Fruit fly (Drosophila melanogaster): ENCODE measurements around the gene Tspo.

Tspo gene

dm6 chr2L:530245-530644 lies 29.2 kb upstream of the Tspo start (continued):
- no peak for TF ChIP-seq Ravus (GFP tag; IDR thresholded peaks at IDR 0.05)
- no peak for TF ChIP-seq pan (optimal IDR thresholded peaks at IDR 0.05)
- TF ChIP-seq pan (GFP tag; optimal IDR thresholded peaks at IDR 0.05 in 1 of 2, IDR thresholded peaks at IDR 0.05 in 1 of 2): peak in 1 of 2 experiments; percentile 6
- TF ChIP-seq p53 (GFP tag; optimal IDR thresholded peaks at IDR 0.05): no peak
- no peak for TF ChIP-seq CG10366 (GFP tag; IDR thresholded peaks at IDR 0.05)
- TF ChIP-seq Spps (tag; optimal IDR thresholded peaks at IDR 0.05): no peak
- TF ChIP-seq CG10979 (tag; optimal IDR thresholded peaks at IDR 0.05): peak; percentile 14
- TF ChIP-seq lab (GFP tag; optimal IDR thresholded peaks at IDR 0.05): peak; percentile 4
- no peak for TF ChIP-seq sd (tag; optimal IDR thresholded peaks at IDR 0.05)
- no peak for TF ChIP-seq fd102C (GFP tag; optimal IDR thresholded peaks at IDR 0.05)
- no peak for TF ChIP-seq Bteb2 (GFP tag; optimal IDR thresholded peaks at IDR 0.05)
- TF ChIP-seq CG3995 (GFP tag; optimal IDR thresholded peaks at IDR 0.05): no peak
- TF ChIP-seq Tbp (GFP tag; optimal IDR thresholded peaks at IDR 0.05): no peak
- TF ChIP-seq ind (GFP tag; optimal IDR thresholded peaks at IDR 0.05): no peak
- no peak for TF ChIP-seq H15 (GFP tag; IDR thresholded peaks at IDR 0.05)
- TF ChIP-seq CG4707 (GFP tag; optimal IDR thresholded peaks at IDR 0.05): no peak
- TF ChIP-seq CG33557 (GFP tag; optimal IDR thresholded peaks at IDR 0.05): no peak
- no peak for TF ChIP-seq Trl (optimal IDR thresholded peaks at IDR 0.05)
- peak; percentile 28 for TF ChIP-seq Trl (GFP tag; optimal IDR thresholded peaks at IDR 0.05)
- no peak for TF ChIP-seq Mrtf (GFP tag; IDR thresholded peaks at IDR 0.05)
- peak; percentile 46 for TF ChIP-seq Mes4 (GFP tag; optimal IDR thresholded peaks at IDR 0.05)
- no peak for TF ChIP-seq ase (GFP tag; IDR thresholded peaks at IDR 0.05)
- no peak for TF ChIP-seq CG14667 (GFP tag; IDR thresholded peaks at IDR 0.05)
- TF ChIP-seq CG5180 (GFP tag; optimal IDR thresholded peaks at IDR 0.05): no peak
- TF ChIP-seq CG17802 (tag; optimal IDR thresholded peaks at IDR 0.05): no peak
- no peak for TF ChIP-seq CG6791 (GFP tag; IDR thresholded peaks at IDR 0.05; ENCODE audit: partially characterized antibody)
- TF ChIP-seq CG17829 (tag; optimal IDR thresholded peaks at IDR 0.05): no peak
- peak; percentile 8 for TF ChIP-seq CG8944 (GFP tag; optimal IDR thresholded peaks at IDR 0.05)
- no peak for TF ChIP-seq CG11696 (GFP tag; IDR thresholded peaks at IDR 0.05)
- no peak for TF ChIP-seq CG5245 (GFP tag; optimal IDR thresholded peaks at IDR 0.05)
- no peak for TF ChIP-seq nerfin-2 (GFP tag; IDR thresholded peaks at IDR 0.05; ENCODE audit: partially characterized antibody)
- no peak for TF ChIP-seq gsb (GFP tag; IDR thresholded peaks at IDR 0.05)
- TF ChIP-seq pnt (GFP tag; optimal IDR thresholded peaks at IDR 0.05): peak; percentile 18
- TF ChIP-seq CG7357 (GFP tag; IDR thresholded peaks at IDR 0.05): no peak
- no peak for TF ChIP-seq HmgZ (tag; optimal IDR thresholded peaks at IDR 0.05)
- TF ChIP-seq CG7839 (tag; optimal IDR thresholded peaks at IDR 0.05): no peak
- no peak for TF ChIP-seq Side (GFP tag; optimal IDR thresholded peaks at IDR 0.05)
- no peak for TF ChIP-seq sc (optimal IDR thresholded peaks at IDR 0.05)
- no peak for TF ChIP-seq sc (GFP tag; optimal IDR thresholded peaks at IDR 0.05)
- peak; percentile 28 for TF ChIP-seq Hsf (GFP tag; optimal IDR thresholded peaks at IDR 0.05)
- TF ChIP-seq E2f2 (GFP tag; IDR thresholded peaks at IDR 0.05): no peak
- TF ChIP-seq Hr39 (optimal IDR thresholded peaks at IDR 0.05): no peak
- peak; percentile 39 for TF ChIP-seq lilli (GFP tag; optimal IDR thresholded peaks at IDR 0.05)
- TF ChIP-seq zen2 (GFP tag; IDR thresholded peaks at IDR 0.05; ENCODE audit: partially characterized antibody): no peak
- no peak for TF ChIP-seq CG12744 (GFP tag; optimal IDR thresholded peaks at IDR 0.05)
- TF ChIP-seq GATAe (GFP tag; conservative IDR thresholded peaks at IDR 0.05): no peak
- no peak for TF ChIP-seq CG14441 (GFP tag; IDR thresholded peaks at IDR 0.05)
- TF ChIP-seq CG12659 (GFP tag; optimal IDR thresholded peaks at IDR 0.05): no peak
- TF ChIP-seq crc (GFP tag; optimal IDR thresholded peaks at IDR 0.05): no peak
- TF ChIP-seq CG32772 (GFP tag; IDR thresholded peaks at IDR 0.05): 0 out of 2 replicates have a peak, but pooled peaks have one; percentile 8
- TF ChIP-seq Med (GFP tag): peak; percentile 73
- no peak for TF ChIP-seq tgo (GFP tag; IDR thresholded peaks at IDR 0.05)
- no peak for TF ChIP-seq zf30C (GFP tag; optimal IDR thresholded peaks at IDR 0.05)
- no peak for TF ChIP-seq CG6654 (GFP tag; optimal IDR thresholded peaks at IDR 0.05)
